Worm (Caenorhabditis elegans) whole organism, young adult: ENCODE results near the gene srab-12.

Source experiments
- B0019.2 ChIP-seq: fragments of 200-800 bp; sonication (Bioruptor generic); conservative IDR thresholded peaks from 2 replicates; pipeline ENCODE4 v1.3.6; 2022; ENCODE audit warnings: missing genetic modification reagents, missing genetic modification characterization, missing compliant biosample characterization
- T26A5.8 ChIP-seq: sonication (generic microtip); optimal IDR thresholded peaks from 2 replicates; lab custom pipeline; 2016; ENCODE audit warnings: missing genetic modification characterization, missing compliant biosample characterization
- ama-1 ChIP-seq, 3 experiments: fragments of 150-350 bp in 1 of 3; sonication (generic microtip) in 2 of 3; optimal IDR thresholded peaks; 2 replicates each; lab custom pipeline; 2014 to 2018; ENCODE audit warnings: missing biosample characterization in 2 of 3, missing genetic modification characterization in 2 of 3, missing genetic modification reagents in 2 of 3
- attf-5 ChIP-seq: fragments of 200-800 bp; sonication (Bioruptor generic); optimal IDR thresholded peaks from 2 replicates; lab custom pipeline; 2018; ENCODE audit warnings: mild to moderate bottlenecking, missing genetic modification characterization, missing compliant biosample characterization
- bed-2 ChIP-seq: fragments of 200-800 bp; sonication (Bioruptor generic); IDR thresholded peaks from 2 replicates; pipeline ENCODE4 v1.3.6; 2022; ENCODE audit warnings: missing genetic modification reagents, missing genetic modification characterization, missing compliant biosample characterization
- egl-44 ChIP-seq: fragments of 200-800 bp; sonication (Bioruptor generic); IDR thresholded peaks from 2 replicates; pipeline ENCODE4 v1.3.6; 2022; ENCODE audit warnings: missing genetic modification reagents, missing genetic modification characterization, missing compliant biosample characterization
- hmg-20 ChIP-seq: fragments of 200-800 bp; sonication (Bioruptor generic); IDR thresholded peaks from 2 replicates; pipeline ENCODE4 v1.3.6; 2022; ENCODE audit warnings: missing genetic modification reagents, missing genetic modification characterization, missing compliant biosample characterization
- hsf-1 ChIP-seq: fragments of 200-800 bp; sonication (Bioruptor generic); IDR thresholded peaks from 2 replicates; pipeline ENCODE4 v1.3.6; 2022; ENCODE audit warnings: missing genetic modification reagents, missing genetic modification characterization, missing compliant biosample characterization
- madf-3 ChIP-seq: fragments of 200-800 bp; sonication (Bioruptor generic); IDR thresholded peaks from 2 replicates; pipeline ENCODE4 v1.3.6; 2022; ENCODE audit warnings: missing genetic modification reagents, missing genetic modification characterization, missing compliant biosample characterization
- mes-4 ChIP-seq: sonication (generic microtip); optimal IDR thresholded peaks from 2 replicates; lab custom pipeline; 2016; ENCODE audit warnings: missing genotype, missing genetic modification characterization, missing compliant biosample characterization
- nhr-179 ChIP-seq: sonication (generic microtip); optimal IDR thresholded peaks from 2 replicates; lab custom pipeline; 2016; ENCODE audit warnings: mild to moderate bottlenecking, missing genetic modification characterization, missing compliant biosample characterization
- rcor-1 ChIP-seq: fragments of 200-800 bp; sonication (Bioruptor generic); IDR thresholded peaks from 2 replicates; pipeline ENCODE4 v1.3.6; 2022; ENCODE audit warnings: missing genetic modification reagents, missing genetic modification characterization, missing compliant biosample characterization
- snpc-4 ChIP-seq, 5 experiments: fragments of 150-350 bp in 1 of 5; sonication (generic microtip) in 4 of 5; optimal IDR thresholded peaks; 2 replicates each; lab custom pipeline; 2014 to 2018; ENCODE audit warnings: missing genetic modification characterization in 5 of 5, missing biosample characterization in 3 of 5, antibody characterized with exemption in 2 of 5, mild to moderate bottlenecking in 2 of 5, missing compliant biosample characterization in 2 of 5, missing genotype in 2 of 5, moderate library complexity in 2 of 5, missing genetic modification reagents in 1 of 5
- ztf-26 ChIP-seq: sonication (generic microtip); optimal IDR thresholded peaks from 2 replicates; lab custom pipeline; 2017; ENCODE audit warnings: missing genetic modification characterization, missing compliant biosample characterization

DNA sequence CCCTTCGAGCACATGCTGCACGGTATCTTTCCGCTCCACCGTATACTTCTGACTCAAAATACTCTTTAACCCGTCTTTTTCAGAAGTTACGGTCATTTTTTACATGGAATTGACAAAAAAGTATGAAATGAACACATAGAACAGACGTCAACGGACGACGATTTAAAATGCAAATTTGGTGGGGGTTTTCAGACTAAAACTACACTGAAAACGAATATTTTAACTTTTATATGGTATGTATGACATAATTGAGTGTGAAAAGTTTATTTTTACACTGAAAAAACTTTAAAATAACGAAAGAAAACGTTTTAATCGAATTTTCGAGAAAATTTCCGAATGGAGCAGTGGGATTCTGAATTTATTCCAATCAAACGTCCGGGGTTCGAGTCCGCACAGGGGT is 36.5 kb downstream of the srab-12 start, which contains the start of gene twk-36:
- TF ChIP-seq B0019.2 (GFP tag; lab: Robert Waterston, UW) (no peak), madf-3 (GFP tag; lab: Robert Waterston, UW) (no peak), bed-2 (no peak), hsf-1 (GFP tag; lab: Robert Waterston, UW) (no peak), nhr-179 (tag; lab: Kevin White, UChicago) (no peak), ama-1 (optimal IDR thresholded peaks at IDR 0.05; lab: Kevin White, UChicago) (no peak), ama-1 (GFP tag; optimal IDR thresholded peaks at IDR 0.05; lab: Kevin White, UChicago) (no peak), snpc-4 (GFP tag; optimal IDR thresholded peaks at IDR 0.05; lab: Kevin White, UChicago) (no peak), snpc-4 (tag; optimal IDR thresholded peaks at IDR 0.05; lab: Kevin White, UChicago) (no peak), ztf-26 (no peak), attf-5 (GFP tag; lab: Kevin White, UChicago) (no peak), T26A5.8 (tag; lab: Kevin White, UChicago) (no peak), hmg-20 (no peak), egl-44 (GFP tag; lab: Robert Waterston, UW) (no peak), rcor-1 (no peak), mes-4 (tag; lab: Kevin White, UChicago) (no peak)
